Fruit fly (Drosophila melanogaster) whole organism, adult: ENCODE results near the gene CG13085.

Experiments
- CG11617 ChIP-seq: fragments of 200-800 bp; sonication (Bioruptor generic); optimal IDR thresholded peaks from 2 replicates; lab custom pipeline; 2017; ENCODE audit warnings: mild to moderate bottlenecking, missing biosample characterization, missing genetic modification reagents, missing genetic modification characterization
- CG12768 ChIP-seq: fragments of 200-800 bp; sonication (Bioruptor generic); optimal IDR thresholded peaks from 2 replicates; lab custom pipeline; 2017; ENCODE audit warnings: missing biosample characterization, missing genetic modification characterization, mild to moderate bottlenecking, moderate library complexity, missing genetic modification reagents
- CG14711 ChIP-seq: fragments of 200-800 bp; sonication (Bioruptor generic); optimal IDR thresholded peaks from 2 replicates; lab custom pipeline; 2018; ENCODE audit warnings: missing biosample characterization, mild to moderate bottlenecking, missing genetic modification characterization, moderate library complexity
- CG1620 ChIP-seq: fragments of 200-800 bp; sonication (Bioruptor generic); optimal IDR thresholded peaks from 2 replicates; lab custom pipeline; 2016; ENCODE audit warnings: missing biosample characterization, missing genetic modification characterization
- CG33017 ChIP-seq: fragments of 200-800 bp; sonication (Bioruptor generic); optimal IDR thresholded peaks from 2 replicates; lab custom pipeline; 2018; ENCODE audit warnings: missing biosample characterization, mild to moderate bottlenecking, missing genetic modification characterization, moderate library complexity
- CG5204 ChIP-seq: fragments of 200-800 bp; sonication (Bioruptor generic); optimal IDR thresholded peaks from 2 replicates; lab custom pipeline; 2016; ENCODE audit warnings: missing biosample characterization, missing genetic modification characterization
- CG7045 ChIP-seq: fragments of 200-800 bp; sonication (Bioruptor generic); optimal IDR thresholded peaks from 2 replicates; lab custom pipeline; 2017; ENCODE audit warnings: missing biosample characterization, mild to moderate bottlenecking, missing genetic modification characterization
- CG7101 ChIP-seq: fragments of 200-800 bp; sonication (Bioruptor generic); optimal IDR thresholded peaks from 2 replicates; lab custom pipeline; 2018; ENCODE audit warnings: missing biosample characterization, mild to moderate bottlenecking, missing genetic modification characterization, moderate library complexity
- Clk ChIP-seq: fragments of 200-800 bp; sonication (Bioruptor generic); optimal IDR thresholded peaks from 2 replicates; lab custom pipeline; 2017; ENCODE audit warnings: missing biosample characterization, missing genetic modification characterization
- Crg-1 ChIP-seq: fragments of 200-800 bp; sonication (Bioruptor generic); optimal IDR thresholded peaks from 2 replicates; lab custom pipeline; 2016; ENCODE audit warnings: missing biosample characterization, missing genetic modification characterization
- Hr96 ChIP-seq: fragments of 200-800 bp; sonication (Bioruptor generic); optimal IDR thresholded peaks from 2 replicates; lab custom pipeline; 2016; ENCODE audit warnings: missing biosample characterization, missing genetic modification characterization
- Mnt ChIP-seq: fragments of 200-800 bp; sonication (Bioruptor generic); optimal IDR thresholded peaks from 2 replicates; lab custom pipeline; 2016; ENCODE audit warnings: missing biosample characterization, mild to moderate bottlenecking, missing genetic modification characterization
- bab1 ChIP-seq: fragments of 200-800 bp; sonication (Bioruptor generic); optimal IDR thresholded peaks from 3 replicates; lab custom pipeline; 2019; ENCODE audit warnings: missing biosample characterization, mild to moderate bottlenecking, missing genetic modification characterization, moderate library complexity
- cic ChIP-seq: fragments of 200-800 bp; sonication (Bioruptor generic); optimal IDR thresholded peaks from 2 replicates; lab custom pipeline; 2017; ENCODE audit warnings: missing biosample characterization, mild to moderate bottlenecking, missing genetic modification characterization, moderate library complexity
- cnc ChIP-seq, 2 experiments: fragments of >200 bp; optimal IDR thresholded peaks; 2 replicates each; lab custom pipeline; 2017
- kay ChIP-seq: fragments of 200-800 bp; sonication (Bioruptor generic); peaks from one replicate; lab custom pipeline; 2016; ENCODE audit warnings: missing biosample characterization, missing genetic modification characterization, borderline replicate concordance
- ovo ChIP-seq: fragments of 200-800 bp; sonication (Bioruptor generic); optimal IDR thresholded peaks from 2 replicates; lab custom pipeline; 2016; ENCODE audit warnings: missing biosample characterization, missing genetic modification characterization
- pad ChIP-seq: fragments of 200-800 bp; sonication (Bioruptor generic); optimal IDR thresholded peaks from 3 replicates; lab custom pipeline; 2017; ENCODE audit warnings: missing biosample characterization, missing genetic modification characterization, mild to moderate bottlenecking, moderate library complexity, missing genetic modification reagents
- tj ChIP-seq: fragments of 200-800 bp; sonication (Bioruptor generic); optimal IDR thresholded peaks from 3 replicates; lab custom pipeline; 2017; ENCODE audit warnings: missing biosample characterization, mild to moderate bottlenecking, missing genetic modification characterization, moderate library complexity
- toe ChIP-seq: fragments of 200-800 bp; sonication (Bioruptor generic); optimal IDR thresholded peaks from 2 replicates; lab custom pipeline; 2016; ENCODE audit warnings: missing biosample characterization, missing genetic modification characterization

Gene CG13085

DNA sequence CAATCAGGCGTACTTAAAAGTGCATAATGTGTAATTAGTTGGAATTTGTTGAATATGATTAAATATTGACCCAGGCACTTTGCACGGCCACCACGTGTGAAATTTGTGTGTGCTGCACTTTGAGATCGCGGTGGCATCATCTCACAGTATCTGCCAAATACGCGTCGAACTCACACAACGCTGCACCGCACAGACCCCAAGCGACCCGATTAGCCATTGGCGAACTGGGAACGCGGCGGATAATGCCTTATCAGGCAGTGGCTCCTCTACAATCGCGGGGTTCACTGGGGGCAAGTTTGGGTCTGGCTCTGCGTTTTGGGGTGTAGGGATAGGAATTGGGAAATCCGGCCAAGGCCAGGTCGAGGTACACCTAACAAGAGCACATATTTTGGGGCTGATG, 31.4 kb downstream of the CG13085 start:
- no peak for TF ChIP-seq CG1620 (GFP tag; lab: Kevin White, UChicago)
- peak; percentile 6 for TF ChIP-seq Mnt (GFP tag; lab: Kevin White, UChicago)
- peak; percentile 17 for TF ChIP-seq tj (GFP tag; lab: Kevin White, UChicago)
- TF ChIP-seq CG11617 (GFP tag; lab: Kevin White, UChicago) = no peak
- no peak for TF ChIP-seq CG33017 (tag; lab: Kevin White, UChicago)
- TF ChIP-seq CG14711 (tag; lab: Kevin White, UChicago) = no peak

DNA sequence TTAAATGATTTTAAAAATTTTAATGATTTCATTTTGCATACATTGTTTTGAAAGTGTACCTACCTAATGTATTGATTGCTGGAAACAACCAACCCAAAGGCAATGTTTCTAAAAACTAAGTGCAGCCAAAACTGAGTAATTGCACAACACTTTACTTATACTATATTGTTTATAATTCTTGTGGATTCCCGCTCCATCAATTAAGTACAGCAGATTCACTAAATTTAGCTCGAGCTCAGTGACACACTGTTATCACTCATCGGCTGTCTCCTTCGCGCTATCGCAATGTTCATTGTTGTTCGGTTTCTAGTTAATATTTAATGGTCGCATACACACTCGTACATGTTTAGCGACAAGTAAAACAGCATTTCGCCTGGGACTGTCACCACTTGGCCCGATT, 31.9 kb downstream of the CG13085 start:
- TF ChIP-seq CG33017 (tag; lab: Kevin White, UChicago) (no peak), ovo (GFP tag; lab: Kevin White, UChicago) (no peak), CG1620 (GFP tag; lab: Kevin White, UChicago) (no peak), CG5204 (GFP tag; lab: Kevin White, UChicago) (no peak), CG14711 (tag; lab: Kevin White, UChicago) (no peak), CG12768 (GFP tag; lab: Kevin White, UChicago) (no peak), tj (GFP tag; lab: Kevin White, UChicago) (no peak), CG11617 (GFP tag; lab: Kevin White, UChicago) (no peak), CG7101 (tag; lab: Kevin White, UChicago) (no peak), Mnt (GFP tag; lab: Kevin White, UChicago) (no peak), CG7045 (GFP tag; lab: Kevin White, UChicago) (no peak), cnc (optimal IDR thresholded peaks at IDR 0.05; lab: Kevin White, UChicago) (no peak), bab1 (GFP tag; lab: Kevin White, UChicago) (no peak), kay (GFP tag; lab: Kevin White, UChicago) (no peak), toe (GFP tag; lab: Kevin White, UChicago) (no peak), cic (GFP tag; lab: Kevin White, UChicago) (no peak), Hr96 (GFP tag; lab: Kevin White, UChicago) (no peak), Clk (GFP tag; lab: Kevin White, UChicago) (no peak), pad (GFP tag; lab: Kevin White, UChicago) (no peak), Crg-1 (no peak)

DNA sequence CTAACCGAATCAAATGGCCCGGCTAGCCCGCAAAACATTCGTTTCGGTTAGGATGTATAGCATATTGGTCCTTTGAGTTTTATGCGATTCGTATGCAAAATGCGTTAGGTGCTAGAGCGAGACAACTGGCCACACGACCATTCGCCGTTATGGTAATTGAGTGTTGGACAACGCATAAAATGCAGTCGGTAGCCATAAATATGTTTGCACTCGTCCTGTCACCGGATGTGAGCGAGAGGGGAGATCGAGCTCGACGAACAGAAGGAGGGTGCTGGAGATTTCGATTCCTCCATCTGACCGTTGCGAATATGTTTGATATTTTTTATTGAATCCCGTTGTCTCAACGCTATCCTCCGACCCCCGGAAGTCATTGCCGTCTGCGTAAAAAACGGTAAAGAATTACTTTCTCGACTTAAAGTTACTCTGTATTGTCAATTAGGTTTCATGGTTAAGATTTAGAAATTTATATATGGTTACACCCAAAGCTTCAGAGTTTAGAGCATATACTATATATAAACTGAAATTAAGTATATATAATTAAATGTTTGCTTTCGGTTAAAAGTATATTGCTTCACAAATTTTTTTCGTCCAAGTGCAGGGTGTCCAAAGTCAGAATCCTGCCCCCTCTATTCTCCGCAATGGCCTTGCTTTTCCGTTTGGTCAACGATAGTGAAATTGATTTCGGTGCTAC, 34.2 kb downstream of the CG13085 start:
- no peak for TF ChIP-seq CG33017 (tag; lab: Kevin White, UChicago)
- no peak for TF ChIP-seq toe (GFP tag; lab: Kevin White, UChicago)
- TF ChIP-seq CG11617 (GFP tag; lab: Kevin White, UChicago) = no peak

DNA sequence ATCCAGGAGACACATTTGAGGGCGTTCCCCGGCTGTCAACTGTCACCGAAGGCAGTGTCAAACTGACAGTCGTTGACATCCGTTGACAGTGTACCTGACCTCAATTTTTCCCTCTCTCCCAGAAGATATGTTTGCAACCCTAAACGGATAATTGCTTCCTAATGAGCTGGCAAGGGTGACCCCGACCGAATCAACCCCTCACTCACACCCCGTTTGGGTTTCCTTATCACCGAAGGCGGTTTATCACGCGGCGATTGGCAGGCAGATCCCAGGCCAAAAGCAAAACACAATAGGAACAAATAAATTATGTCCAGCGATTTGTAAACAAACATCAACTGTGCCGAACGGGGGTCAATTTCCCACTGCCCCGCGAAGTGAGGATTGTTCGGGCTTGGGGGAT, 35.6 kb downstream of the CG13085 start:
- TF ChIP-seq CG12768 (GFP tag; lab: Kevin White, UChicago) (no peak), CG11617 (GFP tag; lab: Kevin White, UChicago) (no peak), CG7045 (GFP tag; lab: Kevin White, UChicago) (no peak), CG33017 (tag; lab: Kevin White, UChicago) (no peak), ovo (GFP tag; lab: Kevin White, UChicago) (no peak), Hr96 (GFP tag; lab: Kevin White, UChicago) (no peak), toe (GFP tag; lab: Kevin White, UChicago) (no peak), CG1620 (GFP tag; lab: Kevin White, UChicago) (no peak), cnc (optimal IDR thresholded peaks at IDR 0.05; lab: Kevin White, UChicago) (no peak), tj (GFP tag; lab: Kevin White, UChicago) (no peak), Mnt (GFP tag; lab: Kevin White, UChicago) (no peak)

DNA sequence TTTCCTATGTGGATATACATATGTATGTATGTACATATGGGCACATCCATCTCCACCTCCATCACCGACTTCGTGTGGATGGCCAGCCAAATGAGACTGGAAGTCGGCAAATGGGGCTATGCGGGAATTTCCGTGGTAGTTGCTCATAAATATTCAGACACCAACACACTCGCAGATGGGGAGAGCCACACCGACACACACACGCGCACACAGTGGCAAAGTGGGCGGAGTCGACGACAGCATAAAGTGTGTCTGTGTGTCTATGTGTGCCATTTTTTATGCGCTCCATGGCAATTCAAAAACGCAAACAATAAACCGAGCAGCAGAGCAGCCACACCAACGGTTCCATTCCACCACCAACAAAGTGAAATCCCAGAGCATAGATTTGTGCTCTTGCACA, 39.0 kb downstream of the CG13085 start:
- TF ChIP-seq tj (GFP tag; lab: Kevin White, UChicago) (peak; percentile 18), Clk (GFP tag; lab: Kevin White, UChicago) (no peak)

DNA sequence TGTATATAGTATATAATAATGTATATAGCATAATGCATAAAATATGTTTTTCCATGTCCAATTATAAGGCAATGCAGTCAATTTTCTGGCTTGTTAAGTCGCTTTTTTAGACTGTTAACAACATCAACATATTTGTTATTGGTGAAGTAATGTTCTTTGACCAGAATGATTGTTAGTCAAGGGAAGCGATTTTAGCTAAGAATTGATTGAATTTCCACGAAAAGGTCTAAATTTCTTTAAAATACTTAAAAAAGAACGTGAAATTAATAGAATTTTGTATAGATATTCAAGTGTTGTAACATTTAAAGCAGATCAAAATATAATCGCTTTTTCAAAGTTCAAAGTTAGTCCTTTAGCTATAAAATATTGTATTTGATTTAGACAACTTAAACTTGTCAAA, 39.6 kb downstream of the CG13085 start:
- TF ChIP-seq CG5204 (GFP tag; lab: Kevin White, UChicago) (peak; percentile 25), toe (GFP tag; lab: Kevin White, UChicago) (no peak)

DNA sequence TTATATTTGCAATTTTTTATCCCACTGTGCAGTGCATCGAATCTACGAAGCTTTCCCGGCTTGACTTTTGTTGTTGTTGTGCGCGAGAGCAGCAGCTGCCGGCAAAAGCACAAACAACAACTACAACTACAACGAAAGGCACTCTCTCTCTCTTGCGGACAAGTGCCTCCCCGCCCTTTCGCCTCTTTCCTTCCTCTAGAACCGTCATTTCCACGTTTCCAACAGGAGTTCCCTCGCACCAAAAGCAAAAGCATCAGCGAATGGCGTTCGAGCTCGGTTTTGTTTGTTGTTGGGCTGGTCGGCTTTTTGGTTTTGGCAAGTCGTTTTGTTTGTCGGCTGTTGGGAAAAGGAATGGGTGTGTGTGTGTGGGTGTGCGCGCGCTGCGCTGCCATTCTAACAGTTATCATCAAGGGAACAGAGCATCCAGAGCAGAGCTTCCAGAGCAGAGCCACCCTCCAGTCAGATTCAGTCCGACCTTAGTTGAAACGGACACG, 40.0 kb downstream of the CG13085 start, which contains the start of gene tj:
TSS of gene tj (plus strand) at position 444 of the 494 bp plus-strand sequence.
- TF ChIP-seq CG11617 (GFP tag; lab: Kevin White, UChicago) (no peak), kay (GFP tag; lab: Kevin White, UChicago) (no peak), CG7045 (GFP tag; lab: Kevin White, UChicago) (no peak), ovo (GFP tag; lab: Kevin White, UChicago) (no peak), Hr96 (GFP tag; lab: Kevin White, UChicago) (no peak), CG1620 (GFP tag; lab: Kevin White, UChicago) (no peak), bab1 (GFP tag; lab: Kevin White, UChicago) (no peak), tj (GFP tag; lab: Kevin White, UChicago) (peak; percentile 87), CG33017 (tag; lab: Kevin White, UChicago) (no peak), CG7101 (tag; lab: Kevin White, UChicago) (no peak), CG14711 (tag; lab: Kevin White, UChicago) (no peak), pad (GFP tag; lab: Kevin White, UChicago) (peak; percentile 58), toe (GFP tag; lab: Kevin White, UChicago) (no peak), CG5204 (GFP tag; lab: Kevin White, UChicago) (no peak)
